Fruit fly (Drosophila melanogaster) Kc167 (cell line): ENCODE measurements around the gene PGS1.

Source experiments
- h ChIP-seq: fragments of >200 bp; optimal IDR thresholded peaks from 3 replicates; lab custom pipeline; 2018; ENCODE audit warnings: missing external identifiers
- insv ChIP-seq: fragments of >200 bp; optimal IDR thresholded peaks from 3 replicates; lab custom pipeline; 2018; ENCODE audit warnings: missing external identifiers
- psq ChIP-seq: fragments of >200 bp; optimal IDR thresholded peaks from 2 replicates; lab custom pipeline; 2017; ENCODE audit warnings: missing external identifiers
- ttk ChIP-seq: sonication (Bioruptor generic); optimal IDR thresholded peaks from 2 replicates; lab custom pipeline; 2017; ENCODE audit warnings: missing external identifiers

dm6 chr3R:18745961-18746468, at the start of gene PGS1, which contains the start of gene gwl:
- no peak for TF ChIP-seq insv (lab: Kevin White, UChicago)
- TF ChIP-seq ttk (lab: Kevin White, UChicago), result no peak
- TF ChIP-seq psq (lab: Kevin White, UChicago), result no peak
- no peak for TF ChIP-seq h (lab: Kevin White, UChicago)
